Worm (Caenorhabditis elegans): ENCODE measurements around the gene srd-59.

DNA sequence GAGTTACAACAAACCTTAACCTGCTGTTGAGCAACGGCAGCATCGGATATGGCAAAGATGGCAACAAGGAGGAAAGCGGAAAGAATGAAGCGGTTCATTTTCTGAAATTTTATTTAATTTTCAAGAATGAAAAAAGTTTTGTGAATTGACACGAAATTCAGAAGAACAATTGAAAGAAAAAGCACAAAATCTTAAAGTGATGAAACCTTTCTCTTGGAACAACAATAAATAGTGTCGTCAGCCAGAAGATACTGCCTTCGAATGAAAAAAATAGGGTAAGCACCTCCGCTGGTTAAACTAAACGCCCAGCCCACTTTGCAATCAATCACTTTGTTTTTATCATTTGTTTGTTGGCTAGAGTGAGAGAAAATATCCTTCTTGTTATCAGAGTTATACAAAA is 6.6 kb downstream of the srd-59 start, which contains the start of gene E04F6.9:
- TF ChIP-seq nhr-90 (tag; optimal IDR thresholded peaks at IDR 0.05) = no peak
- TF ChIP-seq egl-44 (GFP tag; IDR thresholded peaks at IDR 0.05) = no peak
- TF ChIP-seq ama-1 (optimal IDR thresholded peaks at IDR 0.05) = no peak
- no peak for TF ChIP-seq ama-1 (GFP tag; optimal IDR thresholded peaks at IDR 0.05)
- TF ChIP-seq rcor-1 (GFP tag; IDR thresholded peaks at IDR 0.05) = no peak
- TF ChIP-seq ztf-22 (GFP tag; optimal IDR thresholded peaks at IDR 0.05) = no peak
- TF ChIP-seq efl-1 (GFP tag; optimal IDR thresholded peaks at IDR 0.05) = no peak
- no peak for TF ChIP-seq F33H1.4 (GFP tag; IDR thresholded peaks at IDR 0.05)
